Worm (Caenorhabditis elegans) whole organism, L3 larva: ENCODE measurements around the gene cal-2.

Experiments
- ZK546.5 ChIP-seq: sonication (generic microtip); optimal IDR thresholded peaks from 2 replicates; lab custom pipeline; 2017; ENCODE audit warnings: missing biosample characterization, missing genetic modification characterization
- hmg-11 ChIP-seq: sonication (generic microtip); optimal IDR thresholded peaks from 2 replicates; lab custom pipeline; 2016; ENCODE audit warnings: missing genetic modification characterization, missing compliant biosample characterization
- nhr-11 ChIP-seq: fragments of 150-350 bp; optimal IDR thresholded peaks from 2 replicates; lab custom pipeline; 2014; ENCODE audit warnings: missing biosample characterization, missing genetic modification characterization
- nhr-77 ChIP-seq: fragments of 150-350 bp; optimal IDR thresholded peaks from 2 replicates; lab custom pipeline; 2014; ENCODE audit warnings: missing biosample characterization, missing genetic modification characterization
- snpc-4 ChIP-seq: fragments of 150-350 bp; optimal IDR thresholded peaks from 2 replicates; lab custom pipeline; 2014; ENCODE audit warnings: missing biosample characterization, missing genetic modification characterization

DNA sequence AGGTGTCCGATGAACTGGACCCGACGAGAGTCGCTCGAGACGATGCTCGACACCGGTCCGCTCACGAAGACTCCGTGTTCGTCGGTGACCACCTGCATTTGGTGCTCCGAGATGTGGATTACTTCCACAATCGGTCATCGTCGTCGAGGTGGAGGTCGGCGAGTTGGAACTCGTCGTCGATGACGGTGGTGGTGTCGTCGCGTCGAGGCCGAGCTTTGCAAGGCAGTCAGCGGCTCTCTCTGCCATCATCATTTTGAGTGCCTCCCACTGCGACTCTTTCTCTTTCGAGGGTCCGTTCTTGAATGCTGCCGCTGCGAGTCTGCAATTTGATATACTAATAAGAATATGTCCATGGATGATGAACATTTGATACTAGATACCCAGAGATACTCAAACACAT, 47.2 kb downstream of the cal-2 start:
- TF ChIP-seq nhr-77 (tag; lab: Kevin White, UChicago) (no peak), snpc-4 (tag; lab: Kevin White, UChicago) (no peak), hmg-11 (tag; lab: Kevin White, UChicago) (no peak), ZK546.5 (tag; lab: Kevin White, UChicago) (no peak), nhr-11 (tag; lab: Kevin White, UChicago) (no peak)
